Worm (Caenorhabditis elegans): ENCODE data around the gene T10G3.3.

T10G3.3 gene

ce11 chrV:13489830-13490229, at the start of gene T10G3.3:
TSS of gene T10G3.3 (minus strand) at chrV:13490199.
- TF ChIP-seq unc-62 (GFP tag; optimal IDR thresholded peaks at IDR 0.05) = no peak

ce11 chrV:13536058-13536579, 46.1 kb upstream of the T10G3.3 start, which contains the start of gene frpr-5:
TSS of gene frpr-5 (minus strand) at chrV:13536108.
- no peak for TF ChIP-seq unc-62 (GFP tag; optimal IDR thresholded peaks at IDR 0.05)

ce11 chrV:13532469-13532868, 42.5 kb upstream of the T10G3.3 start:
- TF ChIP-seq unc-62 (GFP tag; optimal IDR thresholded peaks at IDR 0.05) = no peak

ce11 chrV:13530698-13531097, 40.7 kb upstream of the T10G3.3 start, which contains the start of gene ttr-44:
TSS of gene ttr-44 (minus strand) at chrV:13530744.
- no peak for TF ChIP-seq unc-62 (GFP tag; optimal IDR thresholded peaks at IDR 0.05)

- TF ChIP-seq unc-62 (GFP tag; optimal IDR thresholded peaks at IDR 0.05) = no peak
Measured at ce11 chrV:13529165-13529564, 39.2 kb upstream of the T10G3.3 start.

ce11 chrV:13523194-13523593, 33.2 kb upstream of the T10G3.3 start, which contains the start of gene R11G10.3:
TSS of gene R11G10.3 (plus strand) at chrV:13523494.
- TF ChIP-seq unc-62 (GFP tag; optimal IDR thresholded peaks at IDR 0.05) = no peak

ce11 chrV:13515115-13515514, 25.1 kb upstream of the T10G3.3 start, which contains the start of gene semi-1:
TSS of gene semi-1 (minus strand) at chrV:13515215.
- no peak for TF ChIP-seq unc-62 (GFP tag; optimal IDR thresholded peaks at IDR 0.05)

- TF ChIP-seq unc-62 (GFP tag; optimal IDR thresholded peaks at IDR 0.05) = no peak
Measured at ce11 chrV:13512515-13512914, 22.5 kb upstream of the T10G3.3 start.

ce11 chrV:13511618-13512017, 21.6 kb upstream of the T10G3.3 start, which contains the start of gene avr-15:
TSS of gene avr-15 (minus strand) at chrV:13511718.
- no peak for TF ChIP-seq unc-62 (GFP tag; optimal IDR thresholded peaks at IDR 0.05)

- TF ChIP-seq unc-62 (GFP tag; optimal IDR thresholded peaks at IDR 0.05) = no peak
Measured at ce11 chrV:13506321-13506720, 16.3 kb upstream of the T10G3.3 start, which contains the start of gene R11G10.4. TSS of gene R11G10.4 (plus strand) at chrV:13506621.

ce11 chrV:13499227-13499626, 9.2 kb upstream of the T10G3.3 start:
- no peak for TF ChIP-seq unc-62 (GFP tag; optimal IDR thresholded peaks at IDR 0.05)

ce11 chrV:13497322-13497847, 7.4 kb upstream of the T10G3.3 start, which contains the start of the genes eea-1 and gut-2:
TSS of gene eea-1 (minus strand) at chrV:13497372.
TSS of gene gut-2 (plus strand) at chrV:13497690.
- no peak for TF ChIP-seq unc-62 (GFP tag; optimal IDR thresholded peaks at IDR 0.05)

ce11 chrV:13488297-13488803, 1.6 kb downstream of the T10G3.3 start:
- no peak for TF ChIP-seq unc-62 (GFP tag; optimal IDR thresholded peaks at IDR 0.05)

ce11 chrV:13485732-13486131, 4.3 kb downstream of the T10G3.3 start:
- no peak for TF ChIP-seq unc-62 (GFP tag; optimal IDR thresholded peaks at IDR 0.05)

ce11 chrV:13484339-13484738, 5.7 kb downstream of the T10G3.3 start, which contains the start of gene T10G3.4:
TSS of gene T10G3.4 (minus strand) at chrV:13484439.
- TF ChIP-seq unc-62 (GFP tag; optimal IDR thresholded peaks at IDR 0.05) = no peak

- TF ChIP-seq unc-62 (GFP tag; optimal IDR thresholded peaks at IDR 0.05) = no peak
Measured at ce11 chrV:13479766-13480165, 10.2 kb downstream of the T10G3.3 start, which contains the start of gene T10G3.2. TSS of gene T10G3.2 (minus strand) at chrV:13479866.

- TF ChIP-seq unc-62 (GFP tag; optimal IDR thresholded peaks at IDR 0.05) = no peak
Measured at ce11 chrV:13476350-13476749, 13.6 kb downstream of the T10G3.3 start, which contains the start of gene T10G3.8. TSS of gene T10G3.8 (minus strand) at chrV:13476450.
